Fruit fly (Drosophila melanogaster) whole organism, embryonic: ENCODE data around the gene CG14269.

Source experiments
- Aef1 ChIP-seq: fragments of 200-800 bp; sonication (Bioruptor generic); IDR thresholded peaks from 3 replicates; pipeline ENCODE4 v1.3.6; 2022; ENCODE audit warnings: missing biosample characterization, missing genetic modification characterization
- CG12236 ChIP-seq: fragments of 200-800 bp; sonication (Bioruptor generic); optimal IDR thresholded peaks from 2 replicates; lab custom pipeline; 2016; ENCODE audit warnings: missing biosample characterization, missing genetic modification characterization
- CG17186 ChIP-seq: fragments of 200-800 bp; sonication (Bioruptor generic); optimal IDR thresholded peaks from 3 replicates; lab custom pipeline; 2017; ENCODE audit warnings: missing biosample characterization, missing genetic modification reagents, missing genetic modification characterization
- CG17802 ChIP-seq: fragments of 200-800 bp; sonication (Bioruptor generic); optimal IDR thresholded peaks from 2 replicates; lab custom pipeline; 2018; ENCODE audit warnings: missing biosample characterization, mild to moderate bottlenecking, missing genetic modification characterization, moderate library complexity
- CG18764 ChIP-seq: fragments of 200-800 bp; sonication (Bioruptor generic); optimal IDR thresholded peaks from 3 replicates; lab custom pipeline; 2016; ENCODE audit warnings: missing biosample characterization, missing genetic modification characterization
- CG7357 ChIP-seq: fragments of 200-800 bp; sonication (Bioruptor generic); IDR thresholded peaks from 3 replicates; pipeline ENCODE4 v1.3.6; 2022; ENCODE audit warnings: missing biosample characterization, missing genetic modification characterization
- cg ChIP-seq: fragments of 200-800 bp; sonication (Bioruptor generic); optimal IDR thresholded peaks from 3 replicates; lab custom pipeline; 2019; ENCODE audit warnings: missing biosample characterization, mild to moderate bottlenecking, missing genetic modification characterization, moderate library complexity
- chinmo ChIP-seq: fragments of 200-800 bp; sonication (Bioruptor generic); IDR thresholded peaks from 4 replicates; pipeline ENCODE4 v1.3.6; 2022; ENCODE audit warnings: missing biosample characterization, missing genetic modification characterization; ENCODE audit not compliant: partially characterized antibody
- fd3F ChIP-seq: fragments of 200-800 bp; sonication (Bioruptor generic); optimal IDR thresholded peaks from 2 replicates; lab custom pipeline; 2018; ENCODE audit warnings: missing biosample characterization, mild to moderate bottlenecking, missing genetic modification characterization, moderate library complexity
- lmd ChIP-seq: fragments of 200-800 bp; sonication (Bioruptor generic); IDR thresholded peaks from 2 replicates; pipeline ENCODE4 v1.3.6; 2022; ENCODE audit warnings: missing biosample characterization, missing genetic modification characterization
- ttk ChIP-seq: fragments of 200-800 bp; sonication (Bioruptor generic); IDR thresholded peaks from 2 replicates; pipeline ENCODE4 v2.1.2; 2022; ENCODE audit warnings: missing biosample characterization, missing genetic modification characterization

DNA sequence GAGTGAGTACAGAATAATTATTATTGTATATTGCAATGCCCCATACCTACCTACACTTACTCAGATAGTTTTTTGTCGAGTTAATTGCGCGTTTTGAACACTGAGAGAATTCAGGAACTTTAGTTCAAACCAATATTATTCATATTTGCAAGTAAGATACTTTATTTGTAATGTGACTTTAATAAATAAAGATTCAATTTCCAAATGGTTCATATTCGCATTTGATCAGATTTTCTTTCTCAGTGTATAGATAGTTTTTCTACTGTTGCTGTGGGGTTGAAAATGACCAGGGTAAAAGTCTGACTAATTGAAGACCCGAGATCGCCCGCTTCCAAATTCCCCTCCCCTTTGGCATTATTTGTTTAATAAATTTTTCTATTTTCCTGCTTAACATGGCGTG lies 41.5 kb downstream of the CG14269 start:
- TF ChIP-seq lmd (no peak), fd3F (GFP tag; lab: Kevin White, UChicago) (no peak), cg (GFP tag; lab: Kevin White, UChicago) (no peak), Aef1 (GFP tag; lab: Robert Waterston, UW) (no peak), CG12236 (GFP tag; lab: Kevin White, UChicago) (no peak), CG17802 (tag; lab: Kevin White, UChicago) (no peak), chinmo (GFP tag; lab: Robert Waterston, UW) (no peak), CG17186 (GFP tag; lab: Kevin White, UChicago) (no peak), CG7357 (GFP tag; lab: Robert Waterston, UW) (no peak), ttk (GFP tag; lab: Robert Waterston, UW) (no peak), CG18764 (no peak)
